Worm (Caenorhabditis elegans) whole organism, L4 larva: ENCODE results near the gene sru-44.
A peak's percentile ranks its signal among the peaks of the same experiment; 100 is the strongest.

Experiments used
- F10B5.3 ChIP-seq: sonication (generic microtip); optimal IDR thresholded peaks from 2 replicates; lab custom pipeline; 2016; ENCODE audit warnings: mild to moderate bottlenecking, missing genetic modification characterization, missing compliant biosample characterization
- F26F4.8 ChIP-seq: fragments of 200-800 bp; sonication (Bioruptor generic); conservative IDR thresholded peaks from 2 replicates; pipeline ENCODE4 v1.3.6; 2022; ENCODE audit warnings: missing genetic modification characterization, missing compliant biosample characterization
- R02D3.7 ChIP-seq: fragments of 150-350 bp; sonication (generic microtip); optimal IDR thresholded peaks from 3 replicates; lab custom pipeline; 2014; ENCODE audit warnings: missing biosample characterization, missing genetic modification characterization
- Y105C5A.15 ChIP-seq: fragments of 200-800 bp; sonication (Bioruptor generic); IDR thresholded peaks from 2 replicates; pipeline ENCODE4 v1.3.6; 2022; ENCODE audit warnings: missing genetic modification characterization, missing compliant biosample characterization
- ceh-20 ChIP-seq: fragments of 200-800 bp; sonication (Bioruptor generic); IDR thresholded peaks from 2 replicates; pipeline ENCODE4 v1.3.6; 2022; ENCODE audit warnings: missing genetic modification reagents, missing genetic modification characterization, missing compliant biosample characterization
- ceh-44 ChIP-seq: fragments of 200-800 bp; sonication (Bioruptor generic); IDR thresholded peaks from 2 replicates; pipeline ENCODE4 v1.3.6; 2022; ENCODE audit warnings: missing genetic modification reagents, missing genetic modification characterization, missing compliant biosample characterization
- ceh-82 ChIP-seq: sonication (generic microtip); optimal IDR thresholded peaks from 2 replicates; lab custom pipeline; 2017; ENCODE audit warnings: missing biosample characterization, missing genetic modification characterization
- ctbp-1 ChIP-seq: fragments of 200-800 bp; sonication (Bioruptor generic); IDR thresholded peaks from 2 replicates; pipeline ENCODE4 v1.3.6; 2022; ENCODE audit warnings: missing genetic modification reagents, missing genetic modification characterization, missing compliant biosample characterization
- daf-16 ChIP-seq, 3 experiments: sonication (generic microtip); optimal IDR thresholded peaks; 2 replicates each; lab custom pipeline; 2016 to 2017; ENCODE audit warnings: missing genetic modification characterization in 3 of 3, missing genetic modification reagents in 3 of 3, mild to moderate bottlenecking in 2 of 3, missing compliant biosample characterization in 2 of 3, missing biosample characterization in 1 of 3, moderate library complexity in 1 of 3
- dmd-6 ChIP-seq: fragments of 200-800 bp; sonication (Bioruptor generic); IDR thresholded peaks from 2 replicates; pipeline ENCODE4 v1.3.6; 2022; ENCODE audit warnings: missing genetic modification reagents, missing genetic modification characterization, missing compliant biosample characterization
- dpl-1 ChIP-seq: fragments of 150-350 bp; optimal IDR thresholded peaks from 2 replicates; lab custom pipeline; 2014; ENCODE audit warnings: missing biosample characterization, missing genetic modification reagents, missing genetic modification characterization
- gei-8 ChIP-seq: fragments of 200-800 bp; sonication (Bioruptor generic); optimal IDR thresholded peaks from 2 replicates; lab custom pipeline; 2018; ENCODE audit warnings: mild to moderate bottlenecking, missing genetic modification characterization, missing compliant biosample characterization
- hif-1 ChIP-seq, 2 experiments: sonication (generic microtip); optimal IDR thresholded peaks; 2 replicates each; lab custom pipeline; 2016 to 2017; ENCODE audit warnings: missing compliant biosample characterization in 2 of 2, missing genetic modification characterization in 2 of 2, missing genetic modification reagents in 2 of 2, missing genotype in 2 of 2, mild to moderate bottlenecking in 1 of 2
- lin-13 ChIP-seq: fragments of 150-350 bp; optimal IDR thresholded peaks from 2 replicates; lab custom pipeline; 2014; ENCODE audit warnings: missing biosample characterization, missing genetic modification reagents, missing genetic modification characterization
- lin-15B ChIP-seq: fragments of 150-350 bp; sonication (generic microtip); optimal IDR thresholded peaks from 3 replicates; lab custom pipeline; 2014; ENCODE audit warnings: missing biosample characterization, missing genetic modification characterization
- lin-38 ChIP-seq: fragments of 200-800 bp; sonication (Bioruptor generic); IDR thresholded peaks from 2 replicates; pipeline ENCODE4 v1.3.6; 2022; ENCODE audit warnings: missing genetic modification reagents, missing genetic modification characterization, missing compliant biosample characterization
- nhr-102 ChIP-seq: sonication (generic microtip); optimal IDR thresholded peaks from 2 replicates; lab custom pipeline; 2016; ENCODE audit warnings: mild to moderate bottlenecking, missing genetic modification characterization, moderate library complexity, missing compliant biosample characterization
- nhr-111 ChIP-seq: fragments of 200-800 bp; sonication (Bioruptor generic); optimal IDR thresholded peaks from 2 replicates; lab custom pipeline; 2018; ENCODE audit warnings: mild to moderate bottlenecking, missing genetic modification characterization, missing compliant biosample characterization
- nhr-237 ChIP-seq: sonication (generic microtip); optimal IDR thresholded peaks from 2 replicates; lab custom pipeline; 2017; ENCODE audit warnings: missing biosample characterization, missing genetic modification characterization
- nhr-25 ChIP-seq: sonication (generic microtip); optimal IDR thresholded peaks from 2 replicates; lab custom pipeline; 2017; ENCODE audit warnings: missing genetic modification characterization, mild to moderate bottlenecking, missing compliant biosample characterization, antibody characterized with exemption, moderate library complexity, borderline replicate concordance; ENCODE audit not compliant: insufficient read depth
- nhr-28 ChIP-seq: fragments of 150-350 bp; optimal IDR thresholded peaks from 2 replicates; lab custom pipeline; 2014; ENCODE audit warnings: missing biosample characterization, missing genetic modification characterization
- nhr-42 ChIP-seq: fragments of 200-800 bp; sonication (Bioruptor generic); IDR thresholded peaks from 2 replicates; pipeline ENCODE4 v1.3.6; 2022; ENCODE audit warnings: missing genetic modification characterization, missing compliant biosample characterization
- nhr-77 ChIP-seq: fragments of 150-350 bp; optimal IDR thresholded peaks from 2 replicates; lab custom pipeline; 2014; ENCODE audit warnings: missing biosample characterization, missing genetic modification characterization
- php-3 ChIP-seq: fragments of 200-800 bp; sonication (Bioruptor generic); IDR thresholded peaks from 2 replicates; pipeline ENCODE4 v1.3.6; 2022; ENCODE audit warnings: missing genetic modification reagents, missing genetic modification characterization, missing compliant biosample characterization
- pqm-1 ChIP-seq: sonication (generic microtip); optimal IDR thresholded peaks from 2 replicates; lab custom pipeline; 2017; ENCODE audit warnings: missing biosample characterization, missing genetic modification characterization
- spr-1 ChIP-seq: sonication (generic microtip); optimal IDR thresholded peaks from 2 replicates; lab custom pipeline; 2016; ENCODE audit warnings: mild to moderate bottlenecking, missing genetic modification characterization, missing compliant biosample characterization
- unc-39 ChIP-seq: sonication (generic microtip); optimal IDR thresholded peaks from 2 replicates; lab custom pipeline; 2017; ENCODE audit warnings: missing biosample characterization, missing genetic modification characterization
- unc-62 ChIP-seq, 3 experiments: fragments of 150-350 bp in 1 of 3; sonication (generic microtip); optimal IDR thresholded peaks in 2 of 3; peaks in 1 of 3; 1 replicate in 1 of 3; 2 replicates in 2 of 3; lab custom pipeline; 2014 to 2017; ENCODE audit warnings: missing biosample characterization in 3 of 3, missing genetic modification characterization in 3 of 3, missing genetic modification reagents in 3 of 3, missing genotype in 1 of 3
- vab-7 ChIP-seq: fragments of 200-800 bp; sonication (Bioruptor generic); IDR thresholded peaks from 2 replicates; pipeline ENCODE4 v1.3.6; 2022; ENCODE audit warnings: missing genetic modification reagents, missing genetic modification characterization, missing compliant biosample characterization
- zip-11 ChIP-seq: fragments of 200-800 bp; sonication (Bioruptor generic); IDR thresholded peaks from 2 replicates; pipeline ENCODE4 v1.3.6; 2022; ENCODE audit warnings: missing genetic modification characterization, missing compliant biosample characterization

sru-44 gene

DNA sequence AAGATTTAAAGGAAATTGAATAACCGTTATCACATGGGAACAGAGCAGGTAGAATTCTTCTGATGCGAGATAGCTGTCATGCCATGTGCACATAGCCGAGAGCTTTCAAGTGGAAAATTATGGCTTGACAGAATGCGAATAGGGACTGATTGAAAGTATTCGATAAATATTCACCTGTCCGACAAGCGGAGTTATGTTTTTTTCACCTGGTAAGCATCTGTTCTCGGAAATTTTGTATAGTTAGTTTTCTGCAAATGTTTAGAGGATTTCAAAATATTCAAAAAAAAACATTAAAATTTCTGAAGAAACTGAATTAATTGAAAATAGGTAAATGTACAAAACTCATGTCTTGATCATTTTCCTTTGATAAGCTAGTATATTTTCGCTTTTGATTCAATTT is 29.8 kb upstream of the sru-44 start, which contains the start of gene srh-136:
TSS of gene srh-136 (minus strand) at position 93 of the 400 bp plus-strand sequence.
- TF ChIP-seq nhr-77 (tag; lab: Kevin White, UChicago), result no peak
- TF ChIP-seq nhr-42, result no peak
- TF ChIP-seq F26F4.8, result no peak
- no peak for TF ChIP-seq hif-1 (tag; optimal IDR thresholded peaks at IDR 0.05; lab: Kevin White, UChicago)
- TF ChIP-seq lin-38 (GFP tag; lab: Robert Waterston, UW), result no peak
- no peak for TF ChIP-seq Y105C5A.15 (GFP tag; lab: Robert Waterston, UW)
- no peak for TF ChIP-seq nhr-111 (GFP tag; lab: Kevin White, UChicago)
- TF ChIP-seq nhr-102, result no peak
- no peak for TF ChIP-seq ctbp-1 (GFP tag; lab: Robert Waterston, UW)
- no peak for TF ChIP-seq zip-11
- TF ChIP-seq ceh-20 (GFP tag; lab: Robert Waterston, UW), result no peak
- TF ChIP-seq, all 104 proteins: peak for 0

DNA sequence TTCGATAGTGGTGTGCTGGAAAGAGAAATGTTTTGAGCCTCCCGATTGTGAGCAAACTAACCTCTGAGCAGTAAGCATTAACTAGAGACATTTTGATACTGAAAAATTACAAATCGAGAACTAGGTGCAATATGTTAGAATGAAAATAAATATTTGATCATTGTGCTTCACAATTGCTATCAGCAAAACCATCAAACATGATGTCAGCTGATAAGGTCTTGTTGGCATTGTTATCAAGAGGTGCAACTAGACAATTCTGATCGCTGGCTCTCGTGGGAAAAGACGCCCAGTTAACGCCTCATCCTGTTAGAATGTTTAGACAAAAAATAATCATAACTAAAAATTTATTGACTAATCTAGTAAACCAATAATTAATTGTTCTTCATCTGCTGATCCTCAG is 26.6 kb upstream of the sru-44 start, which contains the start of gene comt-2:
TSS of gene comt-2 (minus strand) at position 131 of the 400 bp plus-strand sequence.
- TF ChIP-seq dmd-6 (GFP tag; lab: Robert Waterston, UW) (peak; percentile 80; the same call in 1 of the 2 replicates), unc-39 (no peak), nhr-28 (peak; percentile 80), pqm-1 (tag; lab: Kevin White, UChicago) (peak; percentile 85), gei-8 (GFP tag; lab: Kevin White, UChicago) (no peak), daf-16 (GFP tag; optimal IDR thresholded peaks at IDR 0.05; lab: Kevin White, UChicago) (no peak), daf-16 (tag; optimal IDR thresholded peaks at IDR 0.05; lab: Kevin White, UChicago) (peak; percentile 75), php-3 (GFP tag; lab: Robert Waterston, UW) (0 out of 2 replicates have a peak, but pooled peaks have one; percentile 34)

DNA sequence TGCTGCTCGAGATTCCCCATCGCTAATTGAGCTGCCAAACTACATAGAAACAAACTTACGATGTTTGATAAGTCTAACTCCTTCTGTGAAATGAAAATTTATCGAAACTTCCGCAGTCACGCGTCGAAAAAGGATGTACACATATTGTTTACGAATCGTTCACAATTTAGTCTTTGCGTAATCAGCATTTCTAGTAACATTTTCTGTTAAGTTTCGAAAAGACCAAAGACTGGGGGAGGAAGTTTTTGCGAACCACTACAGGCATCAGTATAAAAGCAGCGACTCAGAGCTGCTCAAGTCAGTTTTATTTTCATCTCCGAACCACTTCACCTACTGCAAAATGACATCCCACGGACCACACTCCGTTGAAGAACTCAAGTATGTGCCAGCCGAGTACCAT is 20.4 kb upstream of the sru-44 start, which contains the start of gene sqst-4:
TSS of gene sqst-4 (plus strand) at position 301 of the 400 bp plus-strand sequence.
- TF ChIP-seq spr-1 (tag; lab: Kevin White, UChicago), result no peak
- TF ChIP-seq vab-7 (GFP tag; lab: Robert Waterston, UW), result no peak
- no peak for TF ChIP-seq dpl-1
- no peak for TF ChIP-seq F10B5.3 (tag; lab: Kevin White, UChicago)
- no peak for TF ChIP-seq R02D3.7 (tag; lab: Kevin White, UChicago)
- TF ChIP-seq lin-15B (tag; lab: Kevin White, UChicago), result no peak
- no peak for TF ChIP-seq nhr-111 (GFP tag; lab: Kevin White, UChicago)
- no peak for TF ChIP-seq ceh-82
- TF ChIP-seq lin-13, result no peak

DNA sequence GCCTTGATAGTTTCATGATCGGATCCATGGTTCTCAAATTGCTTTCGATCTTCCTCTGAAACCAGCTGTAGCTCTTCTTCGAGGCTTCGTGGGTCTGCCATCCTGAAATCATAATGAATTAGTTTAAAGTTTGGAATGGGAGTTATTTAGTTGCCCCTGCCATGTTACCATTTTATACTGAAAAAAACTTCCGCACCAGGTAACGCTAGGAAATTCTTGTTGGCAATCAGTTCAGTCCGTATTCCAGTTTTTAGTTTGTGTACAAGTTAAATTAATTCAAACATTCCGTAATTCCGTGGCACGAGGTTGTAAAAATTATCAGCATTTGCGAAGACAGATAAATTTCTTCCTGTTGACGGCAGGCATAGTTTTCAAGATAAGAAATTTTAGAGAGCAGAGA is 19.7 kb upstream of the sru-44 start, which contains the start of gene Y32B12A.5:
TSS of gene Y32B12A.5 (minus strand) at position 101 of the 400 bp plus-strand sequence.
- TF ChIP-seq dmd-6 (GFP tag; lab: Robert Waterston, UW) (peak; percentile 18; the same call in 1 of the 2 replicates), nhr-25 (tag; lab: Kevin White, UChicago) (no peak), F10B5.3 (tag; lab: Kevin White, UChicago) (no peak), ceh-44 (GFP tag; lab: Robert Waterston, UW) (no peak), lin-15B (tag; lab: Kevin White, UChicago) (no peak), nhr-237 (tag; lab: Kevin White, UChicago) (no peak)

DNA sequence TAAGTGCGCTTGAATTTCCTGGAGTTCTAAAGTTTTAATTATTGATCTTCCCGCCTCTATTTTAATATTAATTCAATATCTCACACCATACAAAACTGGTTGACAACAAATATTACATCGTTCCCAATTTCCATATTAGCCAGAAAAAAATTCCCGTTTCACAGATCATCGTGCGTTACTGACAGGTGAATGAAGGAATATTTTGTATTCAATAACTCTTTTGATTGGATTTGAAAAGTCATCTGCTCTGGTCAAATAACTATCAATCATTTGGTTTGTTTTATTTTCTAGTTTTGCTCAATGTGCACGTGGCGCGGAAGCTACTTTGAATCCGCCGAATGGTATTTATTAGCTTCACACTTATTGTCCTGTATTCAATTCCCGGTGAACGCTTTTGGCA is 15.9 kb upstream of the sru-44 start, which contains the start of gene srh-139:
TSS of gene srh-139 (plus strand) at position 301 of the 400 bp plus-strand sequence.
- TF ChIP-seq daf-16 (GFP tag; optimal IDR thresholded peaks at IDR 0.05; lab: Kevin White, UChicago) (no peak), daf-16 (tag; optimal IDR thresholded peaks at IDR 0.05; lab: Kevin White, UChicago) (no peak), unc-62 (GFP tag; optimal IDR thresholded peaks at IDR 0.05 in 1 of 2; lab: Kevin White, UChicago) (peak in 1 of 2 experiments; percentile 11), unc-62 (tag; optimal IDR thresholded peaks at IDR 0.05; lab: Kevin White, UChicago) (no peak)
